Fruit fly (Drosophila melanogaster): ENCODE measurements around the gene Mt2.

The Mt2 gene

DNA sequence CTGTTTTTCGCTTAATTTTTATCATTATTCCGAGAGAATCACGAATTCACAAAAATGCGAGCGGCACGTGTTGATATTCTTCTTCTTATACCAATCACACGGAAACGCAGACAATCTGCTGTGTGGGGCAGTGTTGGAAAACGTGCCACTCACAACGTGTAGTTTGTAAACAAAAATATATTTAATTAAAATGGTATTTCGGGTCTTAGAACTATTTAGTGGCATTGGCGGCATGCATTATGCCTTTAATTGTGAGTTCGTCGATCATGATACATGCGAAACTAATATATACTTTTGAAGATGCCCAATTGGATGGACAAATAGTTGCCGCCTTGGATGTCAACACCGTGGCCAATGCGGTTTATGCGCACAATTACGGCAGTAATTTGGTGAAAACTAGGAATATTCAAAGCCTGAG lies at the start of gene Mt2, which contains the start of gene CG6712:
Mt2 (plus strand) TSS at position 130 of the 418 bp plus-strand sequence.
CG6712 (minus strand) TSS at position 116 of the 418 bp plus-strand sequence.
- no peak for TF ChIP-seq achi (GFP tag; optimal IDR thresholded peaks at IDR 0.05)
- TF ChIP-seq Eip75B (GFP tag; optimal IDR thresholded peaks at IDR 0.05) = no peak
- TF ChIP-seq eg (GFP tag; IDR thresholded peaks at IDR 0.05) = no peak
- peak; percentile 28 for TF ChIP-seq fkh (GFP tag; optimal IDR thresholded peaks at IDR 0.05)
- TF ChIP-seq CG15336 (GFP tag; IDR thresholded peaks at IDR 0.05) = no peak
- no peak for TF ChIP-seq Gug (GFP tag; IDR thresholded peaks at IDR 0.05)
- no peak for TF ChIP-seq Smox (GFP tag; optimal IDR thresholded peaks at IDR 0.05)
- TF ChIP-seq esn (GFP tag; optimal IDR thresholded peaks at IDR 0.05) = peak; percentile 21
- TF ChIP-seq lz (GFP tag; optimal IDR thresholded peaks at IDR 0.05) = peak; percentile 5
- no peak for TF ChIP-seq ss (GFP tag; optimal IDR thresholded peaks at IDR 0.05)
- peak; percentile 60 for TF ChIP-seq Eip78C (GFP tag)
- TF ChIP-seq salr (GFP tag; optimal IDR thresholded peaks at IDR 0.05) = no peak
- no peak for TF ChIP-seq vri (GFP tag; optimal IDR thresholded peaks at IDR 0.05)
- TF ChIP-seq CG6276 (GFP tag; optimal IDR thresholded peaks at IDR 0.05) = no peak

DNA sequence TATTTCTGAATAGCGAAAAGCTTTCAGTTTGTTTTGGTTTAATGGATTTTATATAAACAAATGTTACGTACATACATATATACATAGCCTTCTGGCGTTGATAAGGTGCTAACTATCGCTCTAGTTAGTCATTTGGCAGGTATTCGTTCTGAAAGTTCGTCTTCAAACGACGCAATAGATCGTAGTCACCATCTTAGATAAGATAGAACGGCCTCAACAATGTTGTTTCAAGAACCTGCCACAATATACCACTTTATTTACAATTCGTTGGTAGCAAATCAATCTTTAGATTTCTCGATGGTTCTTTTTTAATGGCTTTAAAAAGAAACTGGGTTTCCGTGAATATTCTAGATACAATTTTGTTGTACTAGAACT lies 49.5 kb upstream of the Mt2 start:
- TF ChIP-seq spab (GFP tag; optimal IDR thresholded peaks at IDR 0.05) = no peak
- no peak for TF ChIP-seq CG4318 (GFP tag; optimal IDR thresholded peaks at IDR 0.05)
- TF ChIP-seq Hr38 (GFP tag; optimal IDR thresholded peaks at IDR 0.05) = no peak
- TF ChIP-seq Hr4 (GFP tag; optimal IDR thresholded peaks at IDR 0.05) = peak; percentile 30
- TF ChIP-seq CG6808 (GFP tag; optimal IDR thresholded peaks at IDR 0.05) = no peak

- no peak for TF ChIP-seq Met (GFP tag; optimal IDR thresholded peaks at IDR 0.05)
- no peak for TF ChIP-seq CG31627 (GFP tag; optimal IDR thresholded peaks at IDR 0.05)
- no peak for TF ChIP-seq CG10631 (GFP tag; optimal IDR thresholded peaks at IDR 0.05)
- no peak for TF ChIP-seq Blimp-1 (GFP tag; optimal IDR thresholded peaks at IDR 0.05)
- no peak for TF ChIP-seq cyc (GFP tag; optimal IDR thresholded peaks at IDR 0.05)
- no peak for TF ChIP-seq acj6 (GFP tag; optimal IDR thresholded peaks at IDR 0.05)
- no peak for TF ChIP-seq CG8319 (GFP tag; optimal IDR thresholded peaks at IDR 0.05)
- TF ChIP-seq Hr4 (GFP tag; optimal IDR thresholded peaks at IDR 0.05) = no peak
- no peak for TF ChIP-seq CG1621 (tag; optimal IDR thresholded peaks at IDR 0.05)
- TF ChIP-seq Eip75B (GFP tag; optimal IDR thresholded peaks at IDR 0.05) = no peak
- TF ChIP-seq pdm3 (GFP tag; optimal IDR thresholded peaks at IDR 0.05) = no peak
- TF ChIP-seq CG6163 (GFP tag; IDR thresholded peaks at IDR 0.05) = no peak
These were observed 47.6 kb upstream of the Mt2 start, which contains the start of gene Plzf for dm6 chr2L:12048723-12049122. Gene Plzf, minus strand, starts transcription at chr2L:12048918.

DNA sequence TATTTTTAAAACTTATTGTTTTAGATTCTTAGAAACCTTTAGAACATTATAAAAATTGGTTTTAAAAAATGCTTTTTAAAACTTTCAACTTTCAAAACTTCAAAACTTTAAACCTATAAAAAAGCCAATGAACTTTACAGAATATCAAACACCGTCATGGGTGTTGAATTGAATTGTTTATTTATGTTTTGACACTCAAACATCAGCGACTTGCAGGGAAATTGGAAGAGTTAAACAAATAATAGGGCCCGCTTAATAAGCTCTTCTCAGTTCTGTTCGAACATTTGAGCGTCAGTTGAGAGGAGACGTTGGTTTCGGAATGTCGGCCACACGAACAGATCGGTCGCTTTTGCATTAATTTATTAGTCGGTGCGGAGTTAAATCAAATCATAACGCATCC lies 47.2 kb upstream of the Mt2 start, which contains the start of gene PLCXD:
PLCXD (plus strand) TSS at position 286 of the 400 bp plus-strand sequence.
- TF ChIP-seq Smox (GFP tag; optimal IDR thresholded peaks at IDR 0.05) (no peak), CG32006 (GFP tag; optimal IDR thresholded peaks at IDR 0.05) (no peak), CG3919 (GFP tag; optimal IDR thresholded peaks at IDR 0.05) (no peak), fkh (GFP tag; optimal IDR thresholded peaks at IDR 0.05) (peak; percentile 32), Eip75B (GFP tag; optimal IDR thresholded peaks at IDR 0.05) (no peak), ss (GFP tag; optimal IDR thresholded peaks at IDR 0.05) (no peak)

- no peak for TF ChIP-seq Met (GFP tag; optimal IDR thresholded peaks at IDR 0.05)
- TF ChIP-seq lz (GFP tag; optimal IDR thresholded peaks at IDR 0.05) = no peak
- TF ChIP-seq spab (GFP tag; optimal IDR thresholded peaks at IDR 0.05) = no peak
- TF ChIP-seq dsx (GFP tag; optimal IDR thresholded peaks at IDR 0.05; ENCODE audit: poor library complexity, severe bottlenecking) = no peak
- no peak for TF ChIP-seq CG32006 (GFP tag; optimal IDR thresholded peaks at IDR 0.05)
- TF ChIP-seq svp (GFP tag) = no peak
- no peak for TF ChIP-seq fd59A (GFP tag; optimal IDR thresholded peaks at IDR 0.05)
- TF ChIP-seq OdsH (GFP tag; optimal IDR thresholded peaks at IDR 0.05) = no peak
- TF ChIP-seq pdm3 (GFP tag; optimal IDR thresholded peaks at IDR 0.05) = no peak
- no peak for TF ChIP-seq CG6163 (GFP tag; IDR thresholded peaks at IDR 0.05)
- no peak for TF ChIP-seq CG11294 (GFP tag; IDR thresholded peaks at IDR 0.05)
- TF ChIP-seq Eip75B (GFP tag; optimal IDR thresholded peaks at IDR 0.05) = no peak
- no peak for TF ChIP-seq net (GFP tag; optimal IDR thresholded peaks at IDR 0.05)
- TF ChIP-seq Hr4 (GFP tag; optimal IDR thresholded peaks at IDR 0.05) = no peak
- no peak for TF ChIP-seq CG8319 (GFP tag; optimal IDR thresholded peaks at IDR 0.05)
These were observed 43.0 kb upstream of the Mt2 start for dm6 chr2L:12053365-12053764.

All from whole organism, prepupa.